Fruit fly (Drosophila melanogaster) whole organism: ENCODE measurements around the gene side-IV.

Experiments used
- EcR ChIP-seq, 2 experiments: fragments of >200 bp; optimal IDR thresholded peaks; 2 replicates each; lab custom pipeline; 2017; ENCODE audit warnings: missing biosample characterization in 2 of 2, missing genetic modification characterization in 2 of 2, missing genetic modification reagents in 2 of 2
- pan ChIP-seq: fragments of >200 bp; optimal IDR thresholded peaks from 2 replicates; lab custom pipeline; 2017
- psq ChIP-seq: fragments of >200 bp; optimal IDR thresholded peaks from 2 replicates; lab custom pipeline; 2017
- usp ChIP-seq: fragments of >200 bp; optimal IDR thresholded peaks from 2 replicates; lab custom pipeline; 2017; ENCODE audit warnings: missing biosample characterization, missing genetic modification characterization, mixed read lengths

DNA sequence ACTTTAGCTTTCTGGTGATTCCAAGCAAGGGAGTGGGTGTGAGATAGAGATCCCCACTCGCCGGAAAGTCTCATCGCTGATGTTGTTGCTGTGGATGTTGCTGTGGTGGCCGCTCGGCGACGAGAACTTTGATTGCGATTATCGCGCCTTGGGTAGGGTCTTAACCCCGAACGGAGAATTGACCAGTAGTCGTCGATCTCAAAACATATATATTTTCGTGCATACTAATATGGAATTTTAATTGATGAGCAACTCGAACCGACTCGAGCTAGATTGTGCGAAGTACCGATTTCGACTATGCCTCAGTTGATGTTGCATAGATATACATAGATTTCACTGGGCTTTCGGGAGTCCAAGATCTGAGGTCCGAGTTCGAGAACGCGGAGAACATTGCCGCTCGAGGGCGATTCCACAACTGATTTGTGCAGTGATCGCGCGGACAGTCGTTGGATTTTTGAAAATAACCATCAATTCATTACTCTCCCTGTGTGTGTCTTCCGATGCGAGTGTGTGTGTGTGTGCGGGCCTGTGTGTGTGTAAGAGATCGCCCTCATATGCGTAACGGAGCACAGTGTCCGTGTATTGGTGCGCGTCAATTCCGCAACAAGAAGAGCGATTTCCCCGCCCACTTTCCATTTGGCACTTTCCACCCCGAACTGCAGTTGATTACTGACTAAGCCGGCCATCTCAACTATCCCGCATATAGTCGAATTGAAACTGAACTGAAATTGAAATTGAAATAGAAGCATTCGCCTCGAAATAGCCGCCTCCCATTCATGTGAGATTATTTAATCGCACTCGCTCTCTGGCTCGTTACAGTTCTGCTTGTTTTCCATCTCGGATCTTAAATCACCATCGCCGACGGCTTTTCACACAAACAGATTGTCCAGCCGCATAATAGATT, 15.6 kb downstream of the side-IV start:
- TF ChIP-seq usp (GFP tag; lab: Kevin White, UChicago) = no peak
- no peak for TF ChIP-seq pan (lab: Kevin White, UChicago)
- TF ChIP-seq EcR (GFP tag; optimal IDR thresholded peaks at IDR 0.05; lab: Kevin White, UChicago) = peak in 1 of 2 experiments; percentile 15
- TF ChIP-seq psq (lab: Kevin White, UChicago) = no peak
